Fruit fly (Drosophila melanogaster): ENCODE results near the gene Dph3.

The Dph3 gene

dm6 chr3R:11209801-11210402, 21.8 kb upstream of the Dph3 start, which contains the start of the genes SdhC and Tctp (continued):
- TF ChIP-seq CG11294 (GFP tag; IDR thresholded peaks at IDR 0.05) (no peak), CG34406 (GFP tag; optimal IDR thresholded peaks at IDR 0.05) (peak; percentile 33), vri (GFP tag; optimal IDR thresholded peaks at IDR 0.05) (peak; percentile 45), CG3919 (GFP tag; optimal IDR thresholded peaks at IDR 0.05) (peak; percentile 59), svp (GFP tag) (peak; percentile 74), OdsH (GFP tag; optimal IDR thresholded peaks at IDR 0.05) (peak; percentile 43), CG6808 (GFP tag; optimal IDR thresholded peaks at IDR 0.05) (peak; percentile 12), spab (GFP tag; optimal IDR thresholded peaks at IDR 0.05) (no peak), Met (GFP tag; optimal IDR thresholded peaks at IDR 0.05) (peak; percentile 64), Sox15 (GFP tag; optimal IDR thresholded peaks at IDR 0.05) (no peak), CG4318 (GFP tag; optimal IDR thresholded peaks at IDR 0.05) (no peak), CG8632 (GFP tag; optimal IDR thresholded peaks at IDR 0.05) (no peak), Sox14 (GFP tag; optimal IDR thresholded peaks at IDR 0.05) (peak; percentile 52), Eip93F (GFP tag; optimal IDR thresholded peaks at IDR 0.05) (no peak), eg (GFP tag; IDR thresholded peaks at IDR 0.05) (peak; percentile 28; the same call in 1 of the 3 replicates), fd59A (GFP tag; optimal IDR thresholded peaks at IDR 0.05) (no peak), Hr39 (GFP tag; optimal IDR thresholded peaks at IDR 0.05) (peak; percentile 12), CG3032 (tag; optimal IDR thresholded peaks at IDR 0.05) (peak; percentile 23), Hr38 (GFP tag; optimal IDR thresholded peaks at IDR 0.05) (no peak), net (GFP tag; optimal IDR thresholded peaks at IDR 0.05) (peak; percentile 5), Sox102F (GFP tag; optimal IDR thresholded peaks at IDR 0.05) (peak; percentile 42), dsx (GFP tag; optimal IDR thresholded peaks at IDR 0.05; ENCODE audit: poor library complexity, severe bottlenecking) (peak; percentile 10), fd85E (GFP tag; optimal IDR thresholded peaks at IDR 0.05) (no peak), ss (GFP tag; optimal IDR thresholded peaks at IDR 0.05) (peak; percentile 14 to 39), CG6163 (GFP tag; IDR thresholded peaks at IDR 0.05) (peak; percentile 42; the same call in 2 of the 3 replicates)

dm6 chr3R:11211291-11212061, 20.2 kb upstream of the Dph3 start:
- TF ChIP-seq Ets21C (GFP tag; optimal IDR thresholded peaks at IDR 0.05) (peak; percentile 66), Ets96B (tag; optimal IDR thresholded peaks at IDR 0.05) (peak; percentile 42), Sox14 (GFP tag; optimal IDR thresholded peaks at IDR 0.05) (peak; percentile 72), CG11294 (GFP tag; IDR thresholded peaks at IDR 0.05) (no peak), CG8632 (GFP tag; optimal IDR thresholded peaks at IDR 0.05) (peak; percentile 54), CG15336 (GFP tag; IDR thresholded peaks at IDR 0.05) (peak; percentile 69), CG7368 (GFP tag; optimal IDR thresholded peaks at IDR 0.05) (peak; percentile 43), CG10631 (GFP tag; optimal IDR thresholded peaks at IDR 0.05) (peak; percentile 54), dac (GFP tag; optimal IDR thresholded peaks at IDR 0.05) (peak; percentile 21), CG31627 (GFP tag; optimal IDR thresholded peaks at IDR 0.05) (peak; percentile 83), CG6163 (GFP tag; IDR thresholded peaks at IDR 0.05) (peak; percentile 70), CG6792 (GFP tag; optimal IDR thresholded peaks at IDR 0.05) (peak; percentile 57), Hr4 (GFP tag; optimal IDR thresholded peaks at IDR 0.05) (peak; percentile 80), CG8119 (GFP tag; IDR thresholded peaks at IDR 0.05) (peak; percentile 53; the same call in 2 of the 3 replicates), Eip78C (GFP tag) (peak; percentile 88), lz (GFP tag; optimal IDR thresholded peaks at IDR 0.05) (peak; percentile 83), Eip93F (GFP tag; optimal IDR thresholded peaks at IDR 0.05) (peak; percentile 8), vri (GFP tag; optimal IDR thresholded peaks at IDR 0.05) (peak; percentile 39), topi (GFP tag; optimal IDR thresholded peaks at IDR 0.05) (peak; percentile 79), achi (GFP tag; optimal IDR thresholded peaks at IDR 0.05) (peak; percentile 67), fd59A (GFP tag; optimal IDR thresholded peaks at IDR 0.05) (peak; percentile 7), dsx (GFP tag; optimal IDR thresholded peaks at IDR 0.05; ENCODE audit: poor library complexity, severe bottlenecking) (peak; percentile 12), Eip75B (GFP tag; optimal IDR thresholded peaks at IDR 0.05) (peak; percentile 76), CG11762 (GFP tag; optimal IDR thresholded peaks at IDR 0.05; ENCODE audit: insufficient read depth) (no peak), Blimp-1 (GFP tag; optimal IDR thresholded peaks at IDR 0.05) (peak; percentile 28), CG16779 (tag; optimal IDR thresholded peaks at IDR 0.05) (peak; percentile 27), CG34406 (GFP tag; optimal IDR thresholded peaks at IDR 0.05) (peak; percentile 48), fd85E (GFP tag; optimal IDR thresholded peaks at IDR 0.05) (no peak), CG1621 (tag; optimal IDR thresholded peaks at IDR 0.05) (no peak), Sox102F (GFP tag; optimal IDR thresholded peaks at IDR 0.05) (peak; percentile 72), CG6854 (GFP tag; optimal IDR thresholded peaks at IDR 0.05) (no peak), CG8319 (GFP tag; optimal IDR thresholded peaks at IDR 0.05) (peak; percentile 7), CG32006 (GFP tag; optimal IDR thresholded peaks at IDR 0.05) (peak; percentile 65)

Measured in whole organism, prepupa.